Worm (Caenorhabditis elegans) whole organism, L1 larva: ENCODE results near the gene vha-14.
A peak's percentile ranks its signal among the peaks of the same experiment; 100 is the strongest.

Experiments used
- C04F5.9 ChIP-seq: sonication (generic microtip); optimal IDR thresholded peaks from 2 replicates; lab custom pipeline; 2016; ENCODE audit warnings: missing genetic modification characterization, missing compliant biosample characterization
- F16B12.6 ChIP-seq: fragments of 150-350 bp; optimal IDR thresholded peaks from 2 replicates; lab custom pipeline; 2014; ENCODE audit warnings: missing biosample characterization, missing genetic modification characterization
- Y116A8C.19 ChIP-seq: sonication (generic microtip); optimal IDR thresholded peaks from 2 replicates; lab custom pipeline; 2016; ENCODE audit warnings: missing compliant biosample characterization, missing genetic modification characterization, borderline replicate concordance
- alr-1 ChIP-seq: fragments of 200-800 bp; sonication (Bioruptor generic); optimal IDR thresholded peaks from 2 replicates; lab custom pipeline; 2018; ENCODE audit warnings: borderline replicate concordance, mild to moderate bottlenecking, missing genetic modification characterization, missing compliant biosample characterization
- aly-2 ChIP-seq: fragments of 150-350 bp; optimal IDR thresholded peaks from 2 replicates; lab custom pipeline; 2014; ENCODE audit warnings: missing biosample characterization, missing genetic modification characterization
- ama-1 ChIP-seq: fragments of 150-350 bp; optimal IDR thresholded peaks from 2 replicates; lab custom pipeline; 2014
- blmp-1 ChIP-seq: fragments of 150-350 bp; optimal IDR thresholded peaks from 2 replicates; lab custom pipeline; 2014; ENCODE audit warnings: missing biosample characterization, missing genetic modification characterization
- ceh-63 ChIP-seq: fragments of 200-800 bp; sonication (Bioruptor generic); optimal IDR thresholded peaks from 2 replicates; lab custom pipeline; 2018; ENCODE audit warnings: mild to moderate bottlenecking, missing genetic modification characterization, missing compliant biosample characterization
- ceh-82 ChIP-seq, 3 experiments: fragments of 150-350 bp in 1 of 3; sonication (generic microtip) in 2 of 3; optimal IDR thresholded peaks; 2 replicates each; lab custom pipeline; 2014 to 2017; ENCODE audit warnings: missing biosample characterization in 3 of 3, missing genetic modification characterization in 3 of 3
- ceh-88 ChIP-seq: fragments of 200-800 bp; sonication (Bioruptor generic); IDR thresholded peaks from 2 replicates; pipeline ENCODE4 v1.3.6; 2022; ENCODE audit warnings: missing genetic modification characterization, missing compliant biosample characterization
- ceh-90 ChIP-seq: sonication (generic microtip); optimal IDR thresholded peaks from 2 replicates; lab custom pipeline; 2016; ENCODE audit warnings: missing genetic modification characterization, missing compliant biosample characterization
- dpl-1 ChIP-seq, 3 experiments: fragments of 150-350 bp in 2 of 3; sonication (generic microtip) in 1 of 3; optimal IDR thresholded peaks; 2 replicates each; lab custom pipeline; 2014 to 2017; ENCODE audit warnings: missing biosample characterization in 3 of 3, missing genetic modification characterization in 3 of 3, missing genetic modification reagents in 3 of 3
- efl-1 ChIP-seq, 4 experiments: fragments of 150-350 bp; optimal IDR thresholded peaks in 3 of 4; peaks in 1 of 4; 1 replicate in 1 of 4; 2 replicates in 3 of 4; lab custom pipeline; 2014; ENCODE audit warnings: missing biosample characterization in 2 of 4, missing genetic modification characterization in 2 of 4, missing genetic modification reagents in 2 of 4
- efl-3 ChIP-seq: fragments of 200-800 bp; sonication (Bioruptor generic); optimal IDR thresholded peaks from 2 replicates; lab custom pipeline; 2018; ENCODE audit warnings: mild to moderate bottlenecking, missing genetic modification characterization, missing compliant biosample characterization
- egl-13 ChIP-seq: sonication (generic microtip); optimal IDR thresholded peaks from 2 replicates; lab custom pipeline; 2016; ENCODE audit warnings: missing genotype, missing genetic modification reagents, missing genetic modification characterization, missing compliant biosample characterization
- egl-27 ChIP-seq, 2 experiments: fragments of 150-350 bp in 1 of 2; sonication (generic microtip); optimal IDR thresholded peaks; 3 replicates each; lab custom pipeline; 2017 to 2018; ENCODE audit warnings: missing biosample characterization in 2 of 2, missing genetic modification characterization in 2 of 2, missing genetic modification reagents in 2 of 2
- ets-5 ChIP-seq: fragments of 200-800 bp; sonication (Bioruptor generic); IDR thresholded peaks from 2 replicates; pipeline ENCODE4 v1.3.6; 2022; ENCODE audit warnings: missing genetic modification characterization, missing compliant biosample characterization
- grh-1 ChIP-seq: fragments of 200-800 bp; sonication (Bioruptor generic); IDR thresholded peaks from 2 replicates; pipeline ENCODE4 v1.3.6; 2022; ENCODE audit warnings: missing genetic modification reagents, missing genetic modification characterization, missing compliant biosample characterization
- hlh-4 ChIP-seq: sonication (generic microtip); optimal IDR thresholded peaks from 2 replicates; lab custom pipeline; 2016; ENCODE audit warnings: mild to moderate bottlenecking, missing genetic modification characterization, missing compliant biosample characterization
- irx-1 ChIP-seq: sonication (generic microtip); optimal IDR thresholded peaks from 2 replicates; lab custom pipeline; 2016; ENCODE audit warnings: missing genetic modification characterization, missing compliant biosample characterization
- jun-1 ChIP-seq: fragments of 150-350 bp; optimal IDR thresholded peaks from 2 replicates; lab custom pipeline; 2014; ENCODE audit warnings: missing biosample characterization, missing genetic modification reagents, missing genetic modification characterization
- lin-13 ChIP-seq: fragments of 150-350 bp; optimal IDR thresholded peaks from 2 replicates; lab custom pipeline; 2014; ENCODE audit warnings: missing biosample characterization, missing genetic modification reagents, missing genetic modification characterization
- lin-14 ChIP-seq: fragments of 200-800 bp; sonication (Bioruptor generic); optimal IDR thresholded peaks from 2 replicates; lab custom pipeline; 2018; ENCODE audit warnings: mild to moderate bottlenecking, missing genetic modification characterization, moderate library complexity, missing compliant biosample characterization
- lin-15B ChIP-seq: fragments of 150-350 bp; sonication (generic microtip); optimal IDR thresholded peaks from 3 replicates; lab custom pipeline; 2014; ENCODE audit warnings: missing biosample characterization, missing genetic modification characterization
- lsy-2 ChIP-seq, 2 experiments: fragments of 150-350 bp; optimal IDR thresholded peaks; 2 replicates each; lab custom pipeline; 2014; ENCODE audit warnings: missing biosample characterization in 2 of 2, missing genetic modification characterization in 2 of 2
- mdl-1 ChIP-seq, 2 experiments: fragments of 150-350 bp; optimal IDR thresholded peaks; 2 replicates each; lab custom pipeline; 2014 to 2017; ENCODE audit warnings: missing biosample characterization in 2 of 2, missing genetic modification characterization in 2 of 2, inconsistent platforms in 1 of 2
- mef-2 ChIP-seq: fragments of 150-350 bp; optimal IDR thresholded peaks from 2 replicates; lab custom pipeline; 2014; ENCODE audit warnings: missing biosample characterization, missing genetic modification characterization
- mep-1 ChIP-seq: fragments of 150-350 bp; optimal IDR thresholded peaks from 2 replicates; lab custom pipeline; 2014; ENCODE audit warnings: missing biosample characterization, missing genetic modification characterization
- nhr-12 ChIP-seq: sonication (generic microtip); optimal IDR thresholded peaks from 2 replicates; lab custom pipeline; 2017; ENCODE audit warnings: missing biosample characterization, missing genetic modification characterization
- nhr-19 ChIP-seq: fragments of 200-800 bp; sonication (Bioruptor generic); conservative IDR thresholded peaks from 2 replicates; pipeline ENCODE4 v1.3.6; 2022; ENCODE audit warnings: missing genetic modification characterization, missing compliant biosample characterization
- nhr-20 ChIP-seq: sonication (generic microtip); optimal IDR thresholded peaks from 2 replicates; lab custom pipeline; 2016; ENCODE audit warnings: mild to moderate bottlenecking, missing genetic modification characterization, missing compliant biosample characterization
- nhr-237 ChIP-seq: fragments of 150-350 bp; optimal IDR thresholded peaks from 2 replicates; lab custom pipeline; 2014; ENCODE audit warnings: missing biosample characterization, missing genetic modification characterization
- nhr-47 ChIP-seq: sonication (generic microtip); optimal IDR thresholded peaks from 2 replicates; lab custom pipeline; 2016; ENCODE audit warnings: mild to moderate bottlenecking, missing genetic modification characterization, moderate library complexity, missing compliant biosample characterization
- nhr-71 ChIP-seq: sonication (generic microtip); optimal IDR thresholded peaks from 2 replicates; lab custom pipeline; 2016; ENCODE audit warnings: mild to moderate bottlenecking, missing genetic modification characterization, moderate library complexity, missing compliant biosample characterization
- nhr-76 ChIP-seq: sonication (generic microtip); optimal IDR thresholded peaks from 2 replicates; lab custom pipeline; 2017; ENCODE audit warnings: missing biosample characterization, missing genetic modification characterization
- nhr-77 ChIP-seq: fragments of 150-350 bp; optimal IDR thresholded peaks from 2 replicates; lab custom pipeline; 2014; ENCODE audit warnings: missing biosample characterization, missing genetic modification characterization
- nhr-84 ChIP-seq: sonication (generic microtip); optimal IDR thresholded peaks from 2 replicates; lab custom pipeline; 2017; ENCODE audit warnings: missing biosample characterization, missing genetic modification characterization
- nhr-85 ChIP-seq: sonication (generic microtip); peaks from one replicate; lab custom pipeline; 2016; ENCODE audit warnings: missing genetic modification characterization, inconsistent platforms, missing compliant biosample characterization
- pag-3 ChIP-seq: sonication (generic microtip); optimal IDR thresholded peaks from 2 replicates; lab custom pipeline; 2017; ENCODE audit warnings: missing genetic modification characterization, mild to moderate bottlenecking, missing compliant biosample characterization, antibody characterized with exemption, borderline replicate concordance; ENCODE audit not compliant: insufficient read depth
- pax-3 ChIP-seq: fragments of 200-800 bp; sonication (Bioruptor generic); optimal IDR thresholded peaks from 2 replicates; lab custom pipeline; 2018; ENCODE audit warnings: mild to moderate bottlenecking, missing genetic modification characterization, moderate library complexity, missing compliant biosample characterization
- skn-1 ChIP-seq: fragments of 150-350 bp; optimal IDR thresholded peaks from 2 replicates; lab custom pipeline; 2014; ENCODE audit warnings: missing biosample characterization, missing genetic modification characterization
- snu-23 ChIP-seq: sonication (generic microtip); optimal IDR thresholded peaks from 2 replicates; lab custom pipeline; 2016; ENCODE audit warnings: missing genetic modification characterization, missing compliant biosample characterization
- sox-4 ChIP-seq: sonication (generic microtip); optimal IDR thresholded peaks from 2 replicates; lab custom pipeline; 2016; ENCODE audit warnings: missing genetic modification characterization, missing compliant biosample characterization
- sup-37 ChIP-seq: fragments of 200-800 bp; sonication (Bioruptor generic); optimal IDR thresholded peaks from 2 replicates; lab custom pipeline; 2018; ENCODE audit warnings: mild to moderate bottlenecking, missing genetic modification characterization, missing compliant biosample characterization
- swsn-7 ChIP-seq: sonication (generic microtip); optimal IDR thresholded peaks from 2 replicates; lab custom pipeline; 2016; ENCODE audit warnings: missing genetic modification characterization, missing compliant biosample characterization
- tbx-2 ChIP-seq: sonication (generic microtip); optimal IDR thresholded peaks from 2 replicates; lab custom pipeline; 2016; ENCODE audit warnings: missing genetic modification characterization, missing compliant biosample characterization
- unc-30 ChIP-seq: sonication (generic microtip); optimal IDR thresholded peaks from 2 replicates; lab custom pipeline; 2017; ENCODE audit warnings: missing biosample characterization, missing genetic modification characterization
- unc-86 ChIP-seq: sonication (generic microtip); optimal IDR thresholded peaks from 2 replicates; lab custom pipeline; 2016; ENCODE audit warnings: missing genetic modification characterization, missing compliant biosample characterization
- unc-98 ChIP-seq: fragments of 200-800 bp; sonication (Bioruptor generic); IDR thresholded peaks from 2 replicates; pipeline ENCODE4 v1.3.6; 2022; ENCODE audit warnings: missing genetic modification characterization, missing compliant biosample characterization
- zip-4 ChIP-seq: fragments of 200-800 bp; sonication (Bioruptor generic); optimal IDR thresholded peaks from 2 replicates; lab custom pipeline; 2018; ENCODE audit warnings: mild to moderate bottlenecking, missing genetic modification characterization, moderate library complexity, missing compliant biosample characterization
- ztf-11 ChIP-seq, 2 experiments: sonication (generic microtip); optimal IDR thresholded peaks; 2 replicates each; lab custom pipeline; 2016 to 2017; ENCODE audit warnings: missing genetic modification characterization in 2 of 2, missing biosample characterization in 1 of 2, missing compliant biosample characterization in 1 of 2

vha-14 gene

DNA sequence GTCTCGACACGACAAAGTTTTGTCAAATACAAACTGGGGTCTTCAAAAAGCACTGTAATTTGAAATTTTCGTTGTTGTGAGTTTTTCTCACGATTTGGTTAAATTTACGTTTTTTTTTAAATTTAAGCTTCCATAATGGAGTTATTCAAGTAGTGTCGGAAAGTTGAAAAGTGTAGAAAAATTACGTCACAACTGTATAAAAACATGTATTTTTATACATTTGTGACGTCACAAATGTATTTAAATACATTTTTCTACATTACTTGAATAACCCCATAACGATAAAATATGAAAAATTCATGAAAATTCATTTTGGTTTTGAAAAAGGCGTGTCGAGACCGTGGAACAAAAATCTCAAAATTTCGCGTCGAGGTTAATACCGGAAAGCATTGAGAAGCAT, 10.5 kb upstream of the vha-14 start:
- TF ChIP-seq nhr-237 (no peak), pag-3 (no peak), zip-4 (GFP tag; lab: Kevin White, UChicago) (no peak), Y116A8C.19 (tag; lab: Kevin White, UChicago) (no peak), skn-1 (no peak), nhr-20 (no peak), lin-15B (tag; lab: Kevin White, UChicago) (no peak), efl-1 (optimal IDR thresholded peaks at IDR 0.05; lab: Kevin White, UChicago) (no peak), efl-1 (GFP tag; optimal IDR thresholded peaks at IDR 0.05 in 1 of 2; lab: Kevin White, UChicago) (no peak), unc-98 (GFP tag; lab: Robert Waterston, UW) (no peak), lsy-2 (tag; optimal IDR thresholded peaks at IDR 0.05; lab: Kevin White, UChicago) (no peak)

DNA sequence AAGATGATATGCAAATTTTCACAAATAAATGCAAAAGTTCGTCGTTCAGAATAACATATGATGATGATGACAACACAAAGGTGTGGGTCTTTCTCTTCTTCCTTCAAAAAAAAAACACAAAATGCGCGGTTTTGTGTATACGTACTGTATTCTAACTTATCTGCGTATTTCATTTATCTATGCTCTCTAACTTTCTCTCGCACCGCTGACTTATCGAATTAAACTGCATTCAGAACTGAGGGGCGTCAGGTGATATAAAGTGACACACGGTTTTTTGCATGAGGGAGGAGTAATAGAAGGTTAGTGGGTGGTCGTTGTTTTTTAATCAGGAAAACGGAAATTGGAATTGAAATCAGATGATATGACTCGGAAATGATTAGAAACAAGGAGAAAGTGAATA, 7.6 kb upstream of the vha-14 start, which contains the start of gene sod-4:
sod-4 (minus strand) TSS at position 109 of the 400 bp plus-strand sequence.
- peak; percentile 71 for TF ChIP-seq snu-23 (GFP tag; lab: Kevin White, UChicago)
- no peak for TF ChIP-seq ceh-63 (GFP tag; lab: Kevin White, UChicago)
- no peak for TF ChIP-seq efl-3 (GFP tag; lab: Kevin White, UChicago)
- TF ChIP-seq dpl-1 (GFP tag; optimal IDR thresholded peaks at IDR 0.05; lab: Kevin White, UChicago), result peak in 2 of 3 experiments; percentile 17 to 36
- TF ChIP-seq ets-5 (GFP tag; lab: Robert Waterston, UW), result no peak
- TF ChIP-seq mdl-1 (tag; optimal IDR thresholded peaks at IDR 0.05; lab: Kevin White, UChicago), result peak in 1 of 2 experiments; percentile 47
- TF ChIP-seq ceh-90 (tag; lab: Kevin White, UChicago), result no peak
- no peak for TF ChIP-seq sup-37
- no peak for TF ChIP-seq nhr-12
- no peak for TF ChIP-seq sox-4 (tag; lab: Kevin White, UChicago)
- no peak for TF ChIP-seq unc-86 (tag; lab: Kevin White, UChicago)
- no peak for TF ChIP-seq alr-1
- no peak for TF ChIP-seq hlh-4 (tag; lab: Kevin White, UChicago)
- TF ChIP-seq ceh-82 (tag; optimal IDR thresholded peaks at IDR 0.05; lab: Kevin White, UChicago), result no peak
- TF ChIP-seq nhr-84 (tag; lab: Kevin White, UChicago), result no peak
- no peak for TF ChIP-seq C04F5.9 (tag; lab: Kevin White, UChicago)
- no peak for TF ChIP-seq ztf-11 (tag; optimal IDR thresholded peaks at IDR 0.05; lab: Kevin White, UChicago)
- peak; percentile 22; the same call in 1 of the 2 replicates for TF ChIP-seq nhr-19 (GFP tag; lab: Robert Waterston, UW)
- no peak for TF ChIP-seq nhr-77 (tag; lab: Kevin White, UChicago)
- no peak for TF ChIP-seq jun-1 (tag; lab: Kevin White, UChicago)
- TF ChIP-seq lin-15B (tag; lab: Kevin White, UChicago), result no peak
- peak; percentile 64 for TF ChIP-seq nhr-20
- no peak for TF ChIP-seq Y116A8C.19 (tag; lab: Kevin White, UChicago)
- peak; percentile 25 for TF ChIP-seq skn-1
- no peak for TF ChIP-seq unc-30 (tag; lab: Kevin White, UChicago)
- TF ChIP-seq nhr-76 (tag; lab: Kevin White, UChicago), result no peak
- TF ChIP-seq grh-1 (GFP tag; lab: Robert Waterston, UW), result no peak
- TF ChIP-seq nhr-47, result peak; percentile 16
- no peak for TF ChIP-seq swsn-7 (tag; lab: Kevin White, UChicago)
- no peak for TF ChIP-seq egl-13
- peak; percentile 64 for TF ChIP-seq nhr-71 (tag; lab: Kevin White, UChicago)
- peak; percentile 63 for TF ChIP-seq mep-1 (tag; lab: Kevin White, UChicago)
- TF ChIP-seq blmp-1, result peak; percentile 84
- peak; percentile 85 for TF ChIP-seq nhr-85 (tag; lab: Kevin White, UChicago)
- TF ChIP-seq ama-1 (lab: Kevin White, UChicago), result no peak
- TF ChIP-seq lin-14, result peak; percentile 83
- no peak for TF ChIP-seq aly-2
- TF ChIP-seq pax-3 (tag; lab: Kevin White, UChicago), result no peak
- no peak for TF ChIP-seq F16B12.6 (tag; lab: Kevin White, UChicago)
- TF ChIP-seq mef-2, result no peak
- no peak for TF ChIP-seq zip-4 (GFP tag; lab: Kevin White, UChicago)
- peak; percentile 25 for TF ChIP-seq tbx-2 (tag; lab: Kevin White, UChicago)
- no peak for TF ChIP-seq nhr-237
- peak; percentile 13 for TF ChIP-seq lin-13 (GFP tag; lab: Kevin White, UChicago)
- no peak for TF ChIP-seq egl-27 (tag; optimal IDR thresholded peaks at IDR 0.05; lab: Kevin White, UChicago)
- TF ChIP-seq ceh-88 (GFP tag; lab: Robert Waterston, UW), result no peak
- TF ChIP-seq irx-1 (tag; lab: Kevin White, UChicago), result no peak
